Worm (Caenorhabditis elegans) whole organism, mixed stage, embryonic: Measurements from ENCODE around the gene K12H6.7.

Source experiments
- blmp-1 ChIP-seq: fragments of 150-350 bp; optimal IDR thresholded peaks from 2 replicates; lab custom pipeline; 2014; ENCODE audit warnings: missing biosample characterization, missing genetic modification characterization
- ces-1 ChIP-seq: fragments of 150-350 bp; optimal IDR thresholded peaks from 2 replicates; lab custom pipeline; 2014; ENCODE audit warnings: missing biosample characterization, missing genetic modification reagents, missing genetic modification characterization
- lsy-2 ChIP-seq: fragments of 150-350 bp; optimal IDR thresholded peaks from 2 replicates; lab custom pipeline; 2014; ENCODE audit warnings: missing biosample characterization, missing genetic modification characterization
- mep-1 ChIP-seq: fragments of 150-350 bp; optimal IDR thresholded peaks from 2 replicates; lab custom pipeline; 2017; ENCODE audit warnings: missing biosample characterization, missing genetic modification reagents, missing genetic modification characterization, inconsistent platforms
- nhr-12 ChIP-seq: fragments of 150-350 bp; optimal IDR thresholded peaks from 2 replicates; lab custom pipeline; 2014; ENCODE audit warnings: missing biosample characterization, missing genetic modification characterization
- pha-4 ChIP-seq: fragments of 150-350 bp; optimal IDR thresholded peaks from 2 replicates; lab custom pipeline; 2018; ENCODE audit warnings: missing biosample characterization, missing genetic modification reagents, missing genetic modification characterization
- unc-62 ChIP-seq: fragments of 150-350 bp; optimal IDR thresholded peaks from 2 replicates; lab custom pipeline; 2014; ENCODE audit warnings: missing biosample characterization, missing genetic modification reagents, missing genetic modification characterization

ce11 chrII:2807674-2808206, 29.0 kb downstream of the K12H6.7 start, which contains the start of gene K12H6.12:
- TF ChIP-seq nhr-12 (tag; lab: Kevin White, UChicago) (no peak), blmp-1 (tag; lab: Kevin White, UChicago) (no peak), unc-62 (GFP tag; lab: Kevin White, UChicago) (no peak), lsy-2 (tag; lab: Kevin White, UChicago) (no peak), ces-1 (GFP tag; lab: Kevin White, UChicago) (no peak), mep-1 (tag; lab: Kevin White, UChicago) (no peak), pha-4 (tag; lab: Kevin White, UChicago) (no peak)
